Fruit fly (Drosophila melanogaster) whole organism, adult: ENCODE results near the gene bam.

ENCODE experiments used
- CG11617 ChIP-seq: fragments of 200-800 bp; sonication (Bioruptor generic); optimal IDR thresholded peaks from 2 replicates; lab custom pipeline; 2017; ENCODE audit warnings: mild to moderate bottlenecking, missing biosample characterization, missing genetic modification reagents, missing genetic modification characterization
- CG12768 ChIP-seq: fragments of 200-800 bp; sonication (Bioruptor generic); optimal IDR thresholded peaks from 2 replicates; lab custom pipeline; 2017; ENCODE audit warnings: missing biosample characterization, missing genetic modification characterization, mild to moderate bottlenecking, moderate library complexity, missing genetic modification reagents
- CG14711 ChIP-seq: fragments of 200-800 bp; sonication (Bioruptor generic); optimal IDR thresholded peaks from 2 replicates; lab custom pipeline; 2018; ENCODE audit warnings: missing biosample characterization, mild to moderate bottlenecking, missing genetic modification characterization, moderate library complexity
- CG1620 ChIP-seq: fragments of 200-800 bp; sonication (Bioruptor generic); optimal IDR thresholded peaks from 2 replicates; lab custom pipeline; 2016; ENCODE audit warnings: missing biosample characterization, missing genetic modification characterization
- CG33017 ChIP-seq: fragments of 200-800 bp; sonication (Bioruptor generic); optimal IDR thresholded peaks from 2 replicates; lab custom pipeline; 2018; ENCODE audit warnings: missing biosample characterization, mild to moderate bottlenecking, missing genetic modification characterization, moderate library complexity
- CG5204 ChIP-seq: fragments of 200-800 bp; sonication (Bioruptor generic); optimal IDR thresholded peaks from 2 replicates; lab custom pipeline; 2016; ENCODE audit warnings: missing biosample characterization, missing genetic modification characterization
- CG7045 ChIP-seq: fragments of 200-800 bp; sonication (Bioruptor generic); optimal IDR thresholded peaks from 2 replicates; lab custom pipeline; 2017; ENCODE audit warnings: missing biosample characterization, mild to moderate bottlenecking, missing genetic modification characterization
- CG7101 ChIP-seq: fragments of 200-800 bp; sonication (Bioruptor generic); optimal IDR thresholded peaks from 2 replicates; lab custom pipeline; 2018; ENCODE audit warnings: missing biosample characterization, mild to moderate bottlenecking, missing genetic modification characterization, moderate library complexity
- Clk ChIP-seq: fragments of 200-800 bp; sonication (Bioruptor generic); optimal IDR thresholded peaks from 2 replicates; lab custom pipeline; 2017; ENCODE audit warnings: missing biosample characterization, missing genetic modification characterization
- Crg-1 ChIP-seq: fragments of 200-800 bp; sonication (Bioruptor generic); optimal IDR thresholded peaks from 2 replicates; lab custom pipeline; 2016; ENCODE audit warnings: missing biosample characterization, missing genetic modification characterization
- Hr96 ChIP-seq: fragments of 200-800 bp; sonication (Bioruptor generic); optimal IDR thresholded peaks from 2 replicates; lab custom pipeline; 2016; ENCODE audit warnings: missing biosample characterization, missing genetic modification characterization
- Mnt ChIP-seq: fragments of 200-800 bp; sonication (Bioruptor generic); optimal IDR thresholded peaks from 2 replicates; lab custom pipeline; 2016; ENCODE audit warnings: missing biosample characterization, mild to moderate bottlenecking, missing genetic modification characterization
- bab1 ChIP-seq: fragments of 200-800 bp; sonication (Bioruptor generic); optimal IDR thresholded peaks from 3 replicates; lab custom pipeline; 2019; ENCODE audit warnings: missing biosample characterization, mild to moderate bottlenecking, missing genetic modification characterization, moderate library complexity
- cic ChIP-seq: fragments of 200-800 bp; sonication (Bioruptor generic); optimal IDR thresholded peaks from 2 replicates; lab custom pipeline; 2017; ENCODE audit warnings: missing biosample characterization, mild to moderate bottlenecking, missing genetic modification characterization, moderate library complexity
- cnc ChIP-seq, 2 experiments: fragments of >200 bp; optimal IDR thresholded peaks; 2 replicates each; lab custom pipeline; 2017
- kay ChIP-seq: fragments of 200-800 bp; sonication (Bioruptor generic); peaks from one replicate; lab custom pipeline; 2016; ENCODE audit warnings: missing biosample characterization, missing genetic modification characterization, borderline replicate concordance
- ovo ChIP-seq: fragments of 200-800 bp; sonication (Bioruptor generic); optimal IDR thresholded peaks from 2 replicates; lab custom pipeline; 2016; ENCODE audit warnings: missing biosample characterization, missing genetic modification characterization
- pad ChIP-seq: fragments of 200-800 bp; sonication (Bioruptor generic); optimal IDR thresholded peaks from 3 replicates; lab custom pipeline; 2017; ENCODE audit warnings: missing biosample characterization, missing genetic modification characterization, mild to moderate bottlenecking, moderate library complexity, missing genetic modification reagents
- tj ChIP-seq: fragments of 200-800 bp; sonication (Bioruptor generic); optimal IDR thresholded peaks from 3 replicates; lab custom pipeline; 2017; ENCODE audit warnings: missing biosample characterization, mild to moderate bottlenecking, missing genetic modification characterization, moderate library complexity
- toe ChIP-seq: fragments of 200-800 bp; sonication (Bioruptor generic); optimal IDR thresholded peaks from 2 replicates; lab custom pipeline; 2016; ENCODE audit warnings: missing biosample characterization, missing genetic modification characterization

The bam gene

DNA sequence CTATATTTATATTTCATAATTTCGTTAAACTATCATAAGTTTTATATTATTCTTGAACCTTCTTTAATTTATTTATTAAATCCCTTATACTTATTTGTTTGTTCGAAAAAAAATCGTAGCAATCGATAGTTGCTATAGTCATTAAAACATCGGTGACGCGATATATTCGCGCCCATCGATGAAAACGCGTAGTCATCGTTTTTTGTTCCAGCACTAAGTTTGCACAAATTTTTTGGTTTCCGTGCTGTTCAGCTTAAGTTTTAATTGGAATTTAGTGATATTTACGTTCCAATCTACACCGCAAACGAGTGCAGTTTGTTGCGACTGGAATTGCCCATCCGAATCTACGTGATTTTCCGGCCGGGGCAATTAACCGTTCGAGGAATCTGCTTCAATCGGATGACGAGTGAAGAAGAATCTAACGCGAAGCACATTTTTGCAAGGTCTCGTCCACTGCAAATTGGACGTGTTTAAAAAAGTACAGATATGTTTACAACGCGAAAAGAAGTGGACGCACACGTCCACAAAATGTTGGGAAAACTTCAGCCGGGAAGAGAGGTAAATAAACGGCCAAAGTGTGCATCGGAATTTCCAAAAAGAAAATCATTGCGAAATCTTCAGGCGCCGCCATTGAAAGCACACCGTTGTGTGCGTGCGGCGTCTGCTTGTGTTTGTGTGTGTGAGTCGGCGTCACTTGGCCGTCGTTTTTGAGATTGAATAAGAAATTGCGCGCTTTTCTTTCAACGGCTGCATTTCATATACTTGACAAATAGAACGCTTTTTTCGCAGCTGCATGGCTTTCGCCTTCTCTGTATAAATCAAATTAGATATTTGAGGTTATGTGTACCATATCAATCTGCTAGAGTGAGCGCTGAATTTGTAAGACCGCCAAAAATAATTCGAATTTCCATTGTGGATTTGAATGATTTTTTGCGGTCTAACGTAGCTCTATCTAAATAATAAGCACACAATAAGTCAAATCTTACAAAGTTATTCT lies 4.5 kb upstream of the bam start, which contains the start of gene Nup358:
Gene Nup358 (plus strand): TSS at position 204 of the 997 bp plus-strand sequence.
- peak; percentile 20 to 70 for TF ChIP-seq cnc (optimal IDR thresholded peaks at IDR 0.05; lab: Kevin White, UChicago)
- TF ChIP-seq Hr96 (GFP tag; lab: Kevin White, UChicago), result no peak
- no peak for TF ChIP-seq Crg-1 (GFP tag; lab: Kevin White, UChicago)
- no peak for TF ChIP-seq kay (GFP tag; lab: Kevin White, UChicago)
- no peak for TF ChIP-seq cic (GFP tag; lab: Kevin White, UChicago)
- TF ChIP-seq Clk (GFP tag; lab: Kevin White, UChicago), result no peak
- peak; percentile 4 for TF ChIP-seq ovo (GFP tag; lab: Kevin White, UChicago)
- TF ChIP-seq CG7101 (tag; lab: Kevin White, UChicago), result peak; percentile 28
- TF ChIP-seq CG5204 (GFP tag; lab: Kevin White, UChicago), result no peak
- no peak for TF ChIP-seq CG7045 (GFP tag; lab: Kevin White, UChicago)
- TF ChIP-seq pad, result no peak
- peak; percentile 43 for TF ChIP-seq bab1
- peak; percentile 40 for TF ChIP-seq CG1620
- peak; percentile 30 for TF ChIP-seq CG11617
- no peak for TF ChIP-seq CG12768 (GFP tag; lab: Kevin White, UChicago)
- TF ChIP-seq CG33017, result no peak
- TF ChIP-seq tj, result peak; percentile 98
- TF ChIP-seq Mnt (GFP tag; lab: Kevin White, UChicago), result peak; percentile 49
- TF ChIP-seq CG14711 (tag; lab: Kevin White, UChicago), result no peak
- no peak for TF ChIP-seq toe (GFP tag; lab: Kevin White, UChicago)

DNA sequence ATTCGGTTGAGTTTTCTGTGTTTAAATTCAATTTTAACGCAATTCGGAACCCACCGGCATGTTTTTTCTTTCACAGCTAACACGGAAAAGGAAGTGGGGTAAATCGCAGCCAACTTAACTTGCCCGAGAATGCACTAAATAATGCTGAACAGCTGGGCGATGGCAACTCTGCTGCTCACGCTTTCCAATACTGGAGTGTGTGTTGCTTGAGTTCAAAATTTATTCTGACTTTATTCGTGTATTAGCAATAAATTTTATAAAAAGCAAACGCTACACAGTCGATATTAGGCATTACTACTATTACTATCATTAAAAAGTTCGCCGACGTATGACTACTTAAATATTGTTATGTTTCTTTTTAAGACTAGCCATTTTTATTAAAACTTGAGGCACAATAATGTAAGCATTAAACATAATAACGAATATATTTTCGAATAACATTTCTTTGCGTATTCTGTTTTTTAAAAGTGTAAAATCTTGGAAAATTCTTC lies 2.5 kb upstream of the bam start, which contains the start of the genes RpS27 and Nup37:
Gene RpS27 (minus strand): TSS at position 136 of the 491 bp plus-strand sequence.
Gene Nup37 (plus strand): TSS at position 280 of the 491 bp plus-strand sequence.
- TF ChIP-seq CG11617 (peak; percentile 99), cic (GFP tag; lab: Kevin White, UChicago) (peak; percentile 93), bab1 (peak; percentile 96), toe (GFP tag; lab: Kevin White, UChicago) (peak; percentile 98), CG7045 (GFP tag; lab: Kevin White, UChicago) (peak; percentile 98), CG14711 (tag; lab: Kevin White, UChicago) (peak; percentile 97), pad (peak; percentile 95), CG33017 (peak; percentile 94), CG1620 (peak; percentile 100), Hr96 (GFP tag; lab: Kevin White, UChicago) (peak; percentile 99), CG5204 (GFP tag; lab: Kevin White, UChicago) (peak; percentile 97), Clk (GFP tag; lab: Kevin White, UChicago) (peak; percentile 95), CG12768 (GFP tag; lab: Kevin White, UChicago) (peak; percentile 98), CG7101 (tag; lab: Kevin White, UChicago) (peak; percentile 99), Crg-1 (GFP tag; lab: Kevin White, UChicago) (peak; percentile 100), cnc (optimal IDR thresholded peaks at IDR 0.05; lab: Kevin White, UChicago) (no peak), kay (GFP tag; lab: Kevin White, UChicago) (peak; percentile 86), Mnt (GFP tag; lab: Kevin White, UChicago) (peak; percentile 98), ovo (GFP tag; lab: Kevin White, UChicago) (peak; percentile 100), tj (peak; percentile 85)

DNA sequence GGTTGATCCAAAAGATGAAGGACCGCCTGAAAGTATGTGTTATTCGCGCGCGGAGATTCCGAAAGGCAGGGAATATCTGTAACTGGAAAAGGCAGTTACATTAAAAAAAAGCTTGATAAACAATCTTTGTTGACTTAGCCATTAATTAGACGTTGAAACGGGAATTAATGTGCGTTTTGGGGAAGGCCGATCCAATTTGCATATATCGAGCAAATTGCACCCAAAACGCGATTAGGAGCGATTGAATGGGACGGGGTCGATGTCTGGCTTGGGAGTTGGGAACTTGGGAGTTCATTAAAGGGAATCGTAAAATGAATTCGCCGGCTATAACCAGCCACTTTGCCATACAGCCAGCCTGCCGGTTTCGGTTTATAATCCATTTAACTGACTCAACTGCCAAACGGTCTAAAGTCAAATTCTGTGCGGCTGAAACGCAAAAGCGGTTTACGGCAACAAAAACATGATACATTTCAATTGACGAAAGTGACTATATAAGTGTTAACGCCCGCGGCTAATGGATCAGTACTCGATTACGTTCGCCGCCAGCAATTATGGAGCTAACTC lies 3.3 kb downstream of the bam start, which contains the start of gene CG11854:
Gene CG11854 (plus strand): TSS at position 514 of the 564 bp plus-strand sequence.
- TF ChIP-seq CG11617, result no peak
- no peak for TF ChIP-seq CG7101 (tag; lab: Kevin White, UChicago)
- no peak for TF ChIP-seq Mnt (GFP tag; lab: Kevin White, UChicago)
- no peak for TF ChIP-seq toe (GFP tag; lab: Kevin White, UChicago)
- TF ChIP-seq CG14711 (tag; lab: Kevin White, UChicago), result no peak
- no peak for TF ChIP-seq kay (GFP tag; lab: Kevin White, UChicago)
- no peak for TF ChIP-seq CG7045 (GFP tag; lab: Kevin White, UChicago)
- no peak for TF ChIP-seq pad
- TF ChIP-seq ovo (GFP tag; lab: Kevin White, UChicago), result no peak
- no peak for TF ChIP-seq Clk (GFP tag; lab: Kevin White, UChicago)
- TF ChIP-seq CG5204 (GFP tag; lab: Kevin White, UChicago), result no peak
- no peak for TF ChIP-seq Hr96 (GFP tag; lab: Kevin White, UChicago)
- no peak for TF ChIP-seq Crg-1 (GFP tag; lab: Kevin White, UChicago)
- no peak for TF ChIP-seq bab1
- no peak for TF ChIP-seq CG1620
- no peak for TF ChIP-seq tj

DNA sequence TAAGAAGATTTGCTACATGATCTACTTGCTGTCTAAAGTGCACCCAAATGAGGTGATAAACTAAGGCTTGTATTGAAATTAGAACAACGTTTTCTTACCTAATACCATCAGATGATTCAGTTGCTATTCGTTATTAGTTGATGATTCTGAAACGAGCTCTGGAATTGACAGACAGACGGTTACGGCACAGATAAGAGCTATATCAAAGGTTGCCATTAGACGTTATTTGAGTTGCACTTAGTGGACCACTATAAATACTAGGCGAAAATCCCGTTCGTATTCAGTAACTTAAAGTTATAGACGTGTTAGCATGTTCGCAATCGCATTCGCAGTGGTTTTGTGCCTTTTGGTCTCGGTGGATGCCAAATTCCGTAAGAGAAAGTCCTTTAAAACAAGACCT lies 5.0 kb downstream of the bam start, which contains the start of gene to:
Gene to (plus strand): TSS at position 301 of the 400 bp plus-strand sequence.
- TF ChIP-seq toe (GFP tag; lab: Kevin White, UChicago) (no peak), CG7045 (GFP tag; lab: Kevin White, UChicago) (no peak), tj (no peak), CG11617 (no peak), cnc (optimal IDR thresholded peaks at IDR 0.05; lab: Kevin White, UChicago) (no peak), Hr96 (GFP tag; lab: Kevin White, UChicago) (no peak), CG12768 (GFP tag; lab: Kevin White, UChicago) (no peak), CG33017 (no peak)
